Worm (Caenorhabditis elegans): Measurements from ENCODE around the gene F54A3.6.

- TF ChIP-seq nhr-76 (tag; optimal IDR thresholded peaks at IDR 0.05): no peak
- TF ChIP-seq ces-1 (GFP tag; optimal IDR thresholded peaks at IDR 0.05): no peak
- no peak for TF ChIP-seq ceh-83 (GFP tag; optimal IDR thresholded peaks at IDR 0.05)
- no peak for TF ChIP-seq elt-3 (tag; optimal IDR thresholded peaks at IDR 0.05)
- no peak for TF ChIP-seq ham-2 (GFP tag; optimal IDR thresholded peaks at IDR 0.05)
- TF ChIP-seq lsy-2 (tag; optimal IDR thresholded peaks at IDR 0.05): no peak
- TF ChIP-seq pha-4 (tag; optimal IDR thresholded peaks at IDR 0.05): no peak
- TF ChIP-seq unc-62 (GFP tag; optimal IDR thresholded peaks at IDR 0.05): no peak
- no peak for TF ChIP-seq snpc-4 (tag; optimal IDR thresholded peaks at IDR 0.05)
- no peak for TF ChIP-seq sem-2 (GFP tag; optimal IDR thresholded peaks at IDR 0.05)
- no peak for TF ChIP-seq nhr-237 (tag; optimal IDR thresholded peaks at IDR 0.05)
- no peak for TF ChIP-seq lin-13 (tag; optimal IDR thresholded peaks at IDR 0.05)
Observed at ce11 chrII:2216940-2217664, 15.2 kb downstream of the F54A3.6 start.
